Worm (Caenorhabditis elegans): Measurements from ENCODE around the gene K07E3.2.

- TF ChIP-seq hmg-1.2 (GFP tag; IDR thresholded peaks at IDR 0.05), result no peak
- TF ChIP-seq K12H6.12 (tag; optimal IDR thresholded peaks at IDR 0.05), result no peak
- no peak for TF ChIP-seq T07F8.4 (tag; optimal IDR thresholded peaks at IDR 0.05)
- TF ChIP-seq pbrm-1 (GFP tag; IDR thresholded peaks at IDR 0.05), result no peak
- TF ChIP-seq F10E7.11 (tag; optimal IDR thresholded peaks at IDR 0.05), result no peak
- TF ChIP-seq pha-4 (tag; optimal IDR thresholded peaks at IDR 0.05), result no peak
Observed at ce11 chrX:8084669-8085068, 19.4 kb upstream of the K07E3.2 start.
